Fruit fly (Drosophila melanogaster): Measurements from ENCODE around the gene CG31200.

CG31200 gene

DNA sequence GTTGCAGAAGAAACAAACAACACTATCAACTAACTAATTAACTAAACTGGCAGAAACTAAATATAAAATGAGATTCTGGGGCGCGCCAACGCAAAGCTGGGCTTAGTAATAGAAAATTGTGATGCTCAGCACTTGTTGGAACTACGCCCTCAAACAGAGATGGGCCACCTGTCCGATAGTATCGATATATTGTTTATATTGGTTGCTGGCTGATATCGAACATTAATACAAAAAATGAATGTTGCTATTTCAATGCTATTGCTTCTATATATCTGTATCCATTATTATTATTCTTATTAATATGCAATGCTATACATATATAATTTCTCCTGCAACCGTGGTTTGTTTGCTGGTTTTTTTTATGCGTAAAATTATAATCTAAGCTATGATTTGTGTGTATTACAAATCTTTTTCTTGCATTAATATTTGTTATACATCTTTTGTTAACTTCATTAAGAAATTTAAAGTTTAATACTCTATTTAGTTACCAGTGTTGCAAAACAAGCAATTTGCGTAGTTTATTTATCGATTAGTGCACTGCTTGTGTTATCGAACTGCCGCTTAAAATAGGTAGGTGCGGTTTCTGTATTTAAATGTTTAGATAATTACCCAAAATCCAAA lies 17.1 kb upstream of the CG31200 start, which contains the start of gene CG31195 (continued):
- TF ChIP-seq Opbp (GFP tag; IDR thresholded peaks at IDR 0.05; ENCODE audit: partially characterized antibody) (peak; percentile 71), gro (GFP tag; optimal IDR thresholded peaks at IDR 0.05) (no peak), CG2120 (GFP tag; optimal IDR thresholded peaks at IDR 0.05) (no peak), CG10366 (GFP tag; IDR thresholded peaks at IDR 0.05) (no peak), CG32767 (GFP tag; IDR thresholded peaks at IDR 0.05) (no peak), CG4617 (GFP tag; optimal IDR thresholded peaks at IDR 0.05; ENCODE audit: borderline replicate concordance) (peak; percentile 11), cg (GFP tag; optimal IDR thresholded peaks at IDR 0.05) (no peak), Ets97D (GFP tag; optimal IDR thresholded peaks at IDR 0.05) (no peak), CG17186 (GFP tag; optimal IDR thresholded peaks at IDR 0.05) (no peak), dmrt99B (tag; optimal IDR thresholded peaks at IDR 0.05) (no peak), vfl (GFP tag; optimal IDR thresholded peaks at IDR 0.05) (no peak), CG3281 (GFP tag; optimal IDR thresholded peaks at IDR 0.05) (no peak), z (GFP tag; IDR thresholded peaks at IDR 0.05) (no peak), mam (GFP tag; optimal IDR thresholded peaks at IDR 0.05) (no peak), repo (GFP tag; optimal IDR thresholded peaks at IDR 0.05) (no peak), CG15601 (tag; optimal IDR thresholded peaks at IDR 0.05) (no peak), Xbp1 (GFP tag; optimal IDR thresholded peaks at IDR 0.05) (peak; percentile 2), CG8290 (GFP tag; optimal IDR thresholded peaks at IDR 0.05) (peak; percentile 66), CG8290 (tag; optimal IDR thresholded peaks at IDR 0.05) (peak in 1 of 2 experiments; percentile 21), Poxn (GFP tag; IDR thresholded peaks at IDR 0.05) (no peak), CG8281 (tag; optimal IDR thresholded peaks at IDR 0.05) (no peak), Sox100B (GFP tag; optimal IDR thresholded peaks at IDR 0.05) (no peak), CG12942 (GFP tag; optimal IDR thresholded peaks at IDR 0.05) (no peak), CG9437 (GFP tag; optimal IDR thresholded peaks at IDR 0.05) (no peak), odd (GFP tag; optimal IDR thresholded peaks at IDR 0.05) (no peak), dmrt11E (tag; optimal IDR thresholded peaks at IDR 0.05) (peak; percentile 12), ewg (GFP tag; optimal IDR thresholded peaks at IDR 0.05) (no peak), Dip2 (GFP tag; IDR thresholded peaks at IDR 0.05) (no peak), CG10979 (tag; optimal IDR thresholded peaks at IDR 0.05) (no peak), CTCF (GFP tag; optimal IDR thresholded peaks at IDR 0.05) (no peak), gsb-n (tag; optimal IDR thresholded peaks at IDR 0.05) (no peak), CG30020 (tag; optimal IDR thresholded peaks at IDR 0.05) (no peak), CG18764 (GFP tag; optimal IDR thresholded peaks at IDR 0.05) (no peak), exex (tag; optimal IDR thresholded peaks at IDR 0.05) (no peak), rib (GFP tag; IDR thresholded peaks at IDR 0.05) (no peak), fd102C (GFP tag; optimal IDR thresholded peaks at IDR 0.05) (no peak), CG3995 (GFP tag; optimal IDR thresholded peaks at IDR 0.05) (peak; percentile 36), Kr (GFP tag; optimal IDR thresholded peaks at IDR 0.05) (no peak), Rx (GFP tag; IDR thresholded peaks at IDR 0.05) (no peak), CG17568 (GFP tag; optimal IDR thresholded peaks at IDR 0.05) (no peak), jigr1 (GFP tag; IDR thresholded peaks at IDR 0.05) (no peak), CG5953 (GFP tag; IDR thresholded peaks at IDR 0.05) (no peak), Ptx1 (GFP tag; IDR thresholded peaks at IDR 0.05) (no peak), CG5245 (GFP tag; optimal IDR thresholded peaks at IDR 0.05) (no peak), fd3F (GFP tag; optimal IDR thresholded peaks at IDR 0.05) (no peak), CG18619 (GFP tag; optimal IDR thresholded peaks at IDR 0.05) (no peak), pzg (GFP tag; optimal IDR thresholded peaks at IDR 0.05) (peak; percentile 32), CG14860 (GFP tag; IDR thresholded peaks at IDR 0.05; ENCODE audit: partially characterized antibody) (peak; percentile 69), slp2 (GFP tag; optimal IDR thresholded peaks at IDR 0.05) (no peak), YL-1 (GFP tag; optimal IDR thresholded peaks at IDR 0.05) (peak; percentile 53), Lpt (GFP tag; optimal IDR thresholded peaks at IDR 0.05) (no peak), da (GFP tag; optimal IDR thresholded peaks at IDR 0.05) (no peak)
